Fruit fly (Drosophila melanogaster) whole organism, embryonic: ENCODE measurements around the gene EndoGI.

Source experiments
- CG11398 ChIP-seq: fragments of 200-800 bp; sonication (Bioruptor generic); optimal IDR thresholded peaks from 2 replicates; lab custom pipeline; 2016; ENCODE audit warnings: missing biosample characterization, missing genetic modification characterization
- CG12104 ChIP-seq: fragments of 200-800 bp; sonication (Bioruptor generic); optimal IDR thresholded peaks from 3 replicates; lab custom pipeline; 2016; ENCODE audit warnings: missing biosample characterization, missing genetic modification characterization
- CG12236 ChIP-seq: fragments of 200-800 bp; sonication (Bioruptor generic); optimal IDR thresholded peaks from 2 replicates; lab custom pipeline; 2016; ENCODE audit warnings: missing biosample characterization, missing genetic modification characterization
- CG13287 ChIP-seq: fragments of 200-800 bp; sonication (Bioruptor generic); IDR thresholded peaks from 2 replicates; pipeline ENCODE4 v1.3.6; 2022; ENCODE audit warnings: missing biosample characterization, missing genetic modification characterization; ENCODE audit not compliant: partially characterized antibody
- CG14050 ChIP-seq: fragments of 200-800 bp; sonication (Bioruptor generic); IDR thresholded peaks from 3 replicates; pipeline ENCODE4 v1.3.6; 2022; ENCODE audit warnings: missing biosample characterization, missing genetic modification characterization
- CG15514 ChIP-seq: fragments of 200-800 bp; sonication (Bioruptor generic); optimal IDR thresholded peaks from 3 replicates; lab custom pipeline; 2017; ENCODE audit warnings: missing biosample characterization, missing genetic modification characterization, mild to moderate bottlenecking, moderate library complexity, missing genetic modification reagents
- CG1603 ChIP-seq: fragments of 200-800 bp; sonication (Bioruptor generic); optimal IDR thresholded peaks from 2 replicates; lab custom pipeline; 2019; ENCODE audit warnings: missing biosample characterization, mild to moderate bottlenecking, missing genetic modification characterization, moderate library complexity
- CG16863 ChIP-seq: fragments of 200-800 bp; sonication (Bioruptor generic); optimal IDR thresholded peaks from 3 replicates; lab custom pipeline; 2016; ENCODE audit warnings: missing biosample characterization, missing genetic modification characterization
- CG17328 ChIP-seq: fragments of 200-800 bp; sonication (Bioruptor generic); IDR thresholded peaks from 2 replicates; pipeline ENCODE4 v1.3.6; 2022; ENCODE audit warnings: missing biosample characterization, missing genetic modification characterization
- CG17359 ChIP-seq: fragments of 200-800 bp; sonication (Bioruptor generic); optimal IDR thresholded peaks from 3 replicates; lab custom pipeline; 2018; ENCODE audit warnings: missing biosample characterization, mild to moderate bottlenecking, missing genetic modification characterization, moderate library complexity
- CG17912 ChIP-seq: fragments of 200-800 bp; sonication (Bioruptor generic); optimal IDR thresholded peaks from 2 replicates; lab custom pipeline; 2018; ENCODE audit warnings: missing biosample characterization, mild to moderate bottlenecking, missing genetic modification characterization
- CG31224 ChIP-seq: fragments of 200-800 bp; sonication (Bioruptor generic); IDR thresholded peaks from 2 replicates; pipeline ENCODE4 v1.3.6; 2022; ENCODE audit warnings: missing biosample characterization, missing genetic modification characterization
- CG3407 ChIP-seq: fragments of 200-800 bp; sonication (Bioruptor generic); optimal IDR thresholded peaks from 2 replicates; lab custom pipeline; 2018; ENCODE audit warnings: missing biosample characterization, mild to moderate bottlenecking, missing genetic modification characterization
- CG34422 ChIP-seq: fragments of 200-800 bp; sonication (Bioruptor generic); IDR thresholded peaks from 3 replicates; pipeline ENCODE4 v1.3.6; 2022; ENCODE audit warnings: missing biosample characterization, missing genetic modification characterization
- CG3726 ChIP-seq: fragments of 200-800 bp; sonication (Bioruptor generic); IDR thresholded peaks from 3 replicates; pipeline ENCODE4, ENCODE4 v1.3.6; 2022; ENCODE audit warnings: missing biosample characterization, missing genetic modification characterization
- CG5180 ChIP-seq: fragments of 200-800 bp; sonication (Bioruptor generic); optimal IDR thresholded peaks from 3 replicates; lab custom pipeline; 2017; ENCODE audit warnings: missing biosample characterization, missing genetic modification characterization, mild to moderate bottlenecking, moderate library complexity, missing genetic modification reagents
- CG8388 ChIP-seq: fragments of 200-800 bp; sonication (Bioruptor generic); optimal IDR thresholded peaks from 2 replicates; lab custom pipeline; 2019; ENCODE audit warnings: missing biosample characterization, mild to moderate bottlenecking, missing genetic modification characterization, moderate library complexity
- Chrac-16 ChIP-seq: fragments of 200-800 bp; sonication (Bioruptor generic); optimal IDR thresholded peaks from 3 replicates; lab custom pipeline; 2016; ENCODE audit warnings: missing biosample characterization, missing genetic modification characterization
- CkIIα-i1 ChIP-seq: fragments of 200-800 bp; sonication (Bioruptor generic); IDR thresholded peaks from 2 replicates; pipeline ENCODE4 v1.3.6; 2022; ENCODE audit warnings: missing biosample characterization, missing genetic modification characterization
- CoRest ChIP-seq: fragments of 200-800 bp; sonication (Bioruptor generic); optimal IDR thresholded peaks from 3 replicates; lab custom pipeline; 2018; ENCODE audit warnings: missing biosample characterization, mild to moderate bottlenecking, missing genetic modification characterization, moderate library complexity
- D19B ChIP-seq: fragments of 200-800 bp; sonication (Bioruptor generic); optimal IDR thresholded peaks from 2 replicates; lab custom pipeline; 2017; ENCODE audit warnings: missing biosample characterization, mild to moderate bottlenecking, missing genetic modification characterization
- Elba2 ChIP-seq: fragments of 200-800 bp; sonication (Bioruptor generic); optimal IDR thresholded peaks from 3 replicates; lab custom pipeline; 2016; ENCODE audit warnings: missing biosample characterization, missing genetic modification characterization
- Gsc ChIP-seq: fragments of 200-800 bp; sonication (Bioruptor generic); IDR thresholded peaks from 2 replicates; pipeline ENCODE4 v1.3.6; 2022; ENCODE audit warnings: missing biosample characterization, missing genetic modification characterization
- H2.0 ChIP-seq: fragments of 200-800 bp; sonication (Bioruptor generic); IDR thresholded peaks from 2 replicates; pipeline ENCODE4 v1.3.6; 2022; ENCODE audit warnings: missing biosample characterization, missing genetic modification characterization
- Hr78 ChIP-seq, 2 experiments: fragments of 200-800 bp in 1 of 2; fragments of >200 bp in 1 of 2; sonication (Bioruptor generic) in 1 of 2; optimal IDR thresholded peaks; 2 replicates each; lab custom pipeline; 2017 to 2019; ENCODE audit warnings: missing biosample characterization in 2 of 2, missing genetic modification characterization in 2 of 2, mild to moderate bottlenecking in 1 of 2, moderate library complexity in 1 of 2
- Hsf ChIP-seq: fragments of 200-800 bp; sonication (Bioruptor generic); optimal IDR thresholded peaks from 3 replicates; lab custom pipeline; 2016; ENCODE audit warnings: missing biosample characterization, missing genetic modification characterization
- ash1 ChIP-seq: fragments of 200-800 bp; sonication (Bioruptor generic); optimal IDR thresholded peaks from 2 replicates; lab custom pipeline; 2018; ENCODE audit warnings: missing biosample characterization, mild to moderate bottlenecking, missing genetic modification characterization
- bigmax ChIP-seq: fragments of 200-800 bp; sonication (Bioruptor generic); optimal IDR thresholded peaks from 2 replicates; lab custom pipeline; 2018; ENCODE audit warnings: missing biosample characterization, mild to moderate bottlenecking, missing genetic modification characterization
- bsh ChIP-seq, 2 experiments: fragments of 200-800 bp; sonication (Bioruptor generic); optimal IDR thresholded peaks; 2 replicates each; lab custom pipeline; 2017 to 2018; ENCODE audit warnings: mild to moderate bottlenecking in 2 of 2, missing biosample characterization in 2 of 2, missing genetic modification characterization in 2 of 2, moderate library complexity in 1 of 2
- chinmo ChIP-seq: fragments of 200-800 bp; sonication (Bioruptor generic); IDR thresholded peaks from 4 replicates; pipeline ENCODE4 v1.3.6; 2022; ENCODE audit warnings: missing biosample characterization, missing genetic modification characterization; ENCODE audit not compliant: partially characterized antibody
- chm ChIP-seq: fragments of 200-800 bp; sonication (Bioruptor generic); IDR thresholded peaks from 2 replicates; pipeline ENCODE4 v1.3.6; 2022; ENCODE audit warnings: missing biosample characterization, missing genetic modification characterization
- esg ChIP-seq: fragments of 200-800 bp; sonication (Bioruptor generic); conservative IDR thresholded peaks from 2 replicates; pipeline ENCODE4 v1.3.6; 2022; ENCODE audit warnings: missing biosample characterization, missing genetic modification characterization
- fd102C ChIP-seq: fragments of 200-800 bp; sonication (Bioruptor generic); optimal IDR thresholded peaks from 2 replicates; lab custom pipeline; 2018; ENCODE audit warnings: missing biosample characterization, mild to moderate bottlenecking, missing genetic modification characterization, moderate library complexity
- gem ChIP-seq: fragments of 200-800 bp; sonication (Bioruptor generic); optimal IDR thresholded peaks from 2 replicates; lab custom pipeline; 2019; ENCODE audit warnings: missing biosample characterization, mild to moderate bottlenecking, missing genetic modification characterization, moderate library complexity
- hkb ChIP-seq, 2 experiments: fragments of 200-800 bp in 1 of 2; fragments of >200 bp in 1 of 2; sonication (Bioruptor generic) in 1 of 2; IDR thresholded peaks in 1 of 2; optimal IDR thresholded peaks in 1 of 2; 2 replicates each; pipeline versions ENCODE4 v1.3.6 to Lab custom; 2017 to 2022; ENCODE audit warnings: missing biosample characterization in 1 of 2, missing genetic modification characterization in 1 of 2
- ind ChIP-seq: fragments of 200-800 bp; sonication (Bioruptor generic); optimal IDR thresholded peaks from 3 replicates; lab custom pipeline; 2016; ENCODE audit warnings: missing biosample characterization, missing genetic modification characterization
- inv ChIP-seq: fragments of 200-800 bp; sonication (Bioruptor generic); IDR thresholded peaks from 2 replicates; pipeline ENCODE4 v1.3.6; 2022; ENCODE audit warnings: missing biosample characterization, missing genetic modification characterization; ENCODE audit not compliant: partially characterized antibody
- ken ChIP-seq: fragments of 200-800 bp; sonication (Bioruptor generic); IDR thresholded peaks from 3 replicates; pipeline ENCODE4 v1.3.6; 2022; ENCODE audit warnings: missing biosample characterization, missing genetic modification characterization
- lmd ChIP-seq: fragments of 200-800 bp; sonication (Bioruptor generic); IDR thresholded peaks from 2 replicates; pipeline ENCODE4 v1.3.6; 2022; ENCODE audit warnings: missing biosample characterization, missing genetic modification characterization
- maf-S ChIP-seq: fragments of 200-800 bp; sonication (Bioruptor generic); optimal IDR thresholded peaks from 2 replicates; lab custom pipeline; 2016; ENCODE audit warnings: missing biosample characterization, missing genetic modification characterization
- nom ChIP-seq: fragments of 200-800 bp; sonication (Bioruptor generic); optimal IDR thresholded peaks from 2 replicates; lab custom pipeline; 2017; ENCODE audit warnings: missing biosample characterization, missing genetic modification characterization, mild to moderate bottlenecking, moderate library complexity, missing genetic modification reagents
- ro ChIP-seq: fragments of 200-800 bp; sonication (Bioruptor generic); IDR thresholded peaks from 2 replicates; pipeline ENCODE4 v1.3.6; 2022; ENCODE audit warnings: missing biosample characterization, missing genetic modification characterization
- so ChIP-seq: fragments of 200-800 bp; sonication (Bioruptor generic); IDR thresholded peaks from 3 replicates; pipeline ENCODE4 v1.3.6; 2022; ENCODE audit warnings: missing biosample characterization, missing genetic modification characterization
- tap ChIP-seq: fragments of 200-800 bp; optimal IDR thresholded peaks from 3 replicates; lab custom pipeline; 2019; ENCODE audit warnings: missing biosample characterization, mild to moderate bottlenecking, missing genetic modification characterization, moderate library complexity
- tio ChIP-seq: fragments of 200-800 bp; sonication (Bioruptor generic); optimal IDR thresholded peaks from 2 replicates; lab custom pipeline; 2017; ENCODE audit warnings: missing biosample characterization, missing genetic modification characterization, inconsistent platforms
- tll ChIP-seq, 2 experiments: fragments of 200-800 bp in 1 of 2; fragments of >200 bp in 1 of 2; sonication (Bioruptor generic) in 1 of 2; optimal IDR thresholded peaks; 2 replicates each; lab custom pipeline; 2017 to 2019; ENCODE audit warnings: missing biosample characterization in 2 of 2, missing genetic modification characterization in 2 of 2, mild to moderate bottlenecking in 1 of 2, moderate library complexity in 1 of 2
- vvl ChIP-seq: fragments of 200-800 bp; sonication (Bioruptor generic); IDR thresholded peaks from 2 replicates; pipeline ENCODE4 v1.3.6; 2022; ENCODE audit warnings: missing biosample characterization, missing genetic modification characterization
- zfh1 ChIP-seq: fragments of 200-800 bp; sonication (Bioruptor generic); IDR thresholded peaks from 3 replicates; pipeline ENCODE4 v1.3.6; 2022; ENCODE audit warnings: missing biosample characterization, missing genetic modification characterization

The EndoGI gene

dm6 chr2L:16307026-16307703, 49.7 kb downstream of the EndoGI start, which contains the start of the genes CG5861 and Syx5 (continued):
- TF ChIP-seq CG14050 (GFP tag; lab: Robert Waterston, UW): peak; percentile 17; the same call in 1 of the 3 replicates
- peak; percentile 93 for TF ChIP-seq CG17359 (tag; lab: Kevin White, UChicago)
- no peak for TF ChIP-seq CG12104
- TF ChIP-seq gem (tag; lab: Kevin White, UChicago): peak; percentile 76
- no peak for TF ChIP-seq hkb (optimal IDR thresholded peaks at IDR 0.05; lab: Kevin White, UChicago)
- TF ChIP-seq hkb (GFP tag; IDR thresholded peaks at IDR 0.05; lab: Robert Waterston, UW): peak; percentile 66
- TF ChIP-seq CG17912 (GFP tag; lab: Kevin White, UChicago): peak; percentile 22
- TF ChIP-seq bsh (GFP tag; optimal IDR thresholded peaks at IDR 0.05; lab: Kevin White, UChicago): peak in 1 of 2 experiments; percentile 56
- no peak for TF ChIP-seq chm (GFP tag; lab: Robert Waterston, UW)
- TF ChIP-seq Gsc (GFP tag; lab: Robert Waterston, UW): no peak
- TF ChIP-seq vvl (GFP tag; lab: Robert Waterston, UW): peak; percentile 63
- TF ChIP-seq esg (GFP tag; lab: Robert Waterston, UW): peak; percentile 44; the same call in 1 of the 2 replicates
- no peak for TF ChIP-seq CG12236 (GFP tag; lab: Kevin White, UChicago)
- TF ChIP-seq ind (GFP tag; lab: Kevin White, UChicago): peak; percentile 62
- no peak for TF ChIP-seq CG16863 (GFP tag; lab: Kevin White, UChicago)
- peak; percentile 24 for TF ChIP-seq nom (GFP tag; lab: Kevin White, UChicago)
- peak; percentile 17 for TF ChIP-seq D19B (GFP tag; lab: Kevin White, UChicago)
- peak; percentile 72 for TF ChIP-seq CoRest (tag; lab: Kevin White, UChicago)
- TF ChIP-seq bigmax: no peak
- no peak for TF ChIP-seq CG11398 (GFP tag; lab: Kevin White, UChicago)
- TF ChIP-seq so: no peak
- peak; percentile 84 for TF ChIP-seq inv (GFP tag; lab: Robert Waterston, UW)
- TF ChIP-seq CkIIα-i1 (GFP tag; lab: Robert Waterston, UW): no peak
- peak; percentile 39; the same call in 1 of the 2 replicates for TF ChIP-seq CG31224 (GFP tag; lab: Robert Waterston, UW)
- TF ChIP-seq Elba2 (GFP tag; lab: Kevin White, UChicago): no peak
- no peak for TF ChIP-seq CG5180 (GFP tag; lab: Kevin White, UChicago)
- TF ChIP-seq ken (GFP tag; lab: Robert Waterston, UW): 0 out of 3 replicates have a peak, but pooled peaks have one; percentile 22
- no peak for TF ChIP-seq CG1603
- no peak for TF ChIP-seq ro (GFP tag; lab: Robert Waterston, UW)
- TF ChIP-seq CG13287 (GFP tag; lab: Robert Waterston, UW): peak; percentile 96
- TF ChIP-seq ash1 (GFP tag; lab: Kevin White, UChicago): no peak
- peak; percentile 52; the same call in 1 of the 2 replicates for TF ChIP-seq lmd (GFP tag; lab: Robert Waterston, UW)
- peak; percentile 52 for TF ChIP-seq CG15514 (GFP tag; lab: Kevin White, UChicago)
- peak; percentile 47 for TF ChIP-seq CG8388 (GFP tag; lab: Kevin White, UChicago)
- TF ChIP-seq CG17328 (GFP tag; lab: Robert Waterston, UW): 0 out of 2 replicates have a peak, but pooled peaks have one; percentile 54
- peak; percentile 32 for TF ChIP-seq Chrac-16
- TF ChIP-seq maf-S: no peak
- TF ChIP-seq tio (GFP tag; lab: Kevin White, UChicago): no peak
- peak; percentile 30 for TF ChIP-seq CG3407 (GFP tag; lab: Kevin White, UChicago)
- 0 out of 3 replicates have a peak, but pooled peaks have one; percentile 43 for TF ChIP-seq CG34422 (GFP tag; lab: Robert Waterston, UW)
- no peak for TF ChIP-seq CG3726 (GFP tag; lab: Robert Waterston, UW)
- no peak for TF ChIP-seq H2.0 (GFP tag; lab: Robert Waterston, UW)
- TF ChIP-seq tll (GFP tag; optimal IDR thresholded peaks at IDR 0.05; lab: Kevin White, UChicago): no peak
- peak; percentile 67; the same call in 1 of the 3 replicates for TF ChIP-seq zfh1
- peak; percentile 57 for TF ChIP-seq tap (tag; lab: Kevin White, UChicago)
- peak in 1 of 2 experiments; percentile 18 for TF ChIP-seq Hr78 (GFP tag; optimal IDR thresholded peaks at IDR 0.05; lab: Kevin White, UChicago)
- TF ChIP-seq Hsf (GFP tag; lab: Kevin White, UChicago): peak; percentile 30
- peak; percentile 78; the same call in 3 of the 4 replicates for TF ChIP-seq chinmo (GFP tag; lab: Robert Waterston, UW)
- TF ChIP-seq fd102C (GFP tag; lab: Kevin White, UChicago): no peak
